Worm (Caenorhabditis elegans) whole organism, young adult: ENCODE measurements around the gene bath-3.

ENCODE experiments used
- F37B4.10 ChIP-seq: fragments of 200-800 bp; sonication (Bioruptor generic); IDR thresholded peaks from 2 replicates; pipeline ENCODE4 v1.3.6; 2022; ENCODE audit warnings: missing genetic modification characterization, missing compliant biosample characterization
- aptf-2 ChIP-seq: fragments of 200-800 bp; sonication (Bioruptor generic); conservative IDR thresholded peaks from 2 replicates; pipeline ENCODE4 v1.3.6; 2022; ENCODE audit warnings: missing genetic modification reagents, missing genetic modification characterization, missing compliant biosample characterization
- athp-1 ChIP-seq: sonication (generic microtip); optimal IDR thresholded peaks from 2 replicates; lab custom pipeline; 2017; ENCODE audit warnings: mild to moderate bottlenecking, missing genetic modification characterization, missing compliant biosample characterization
- ccch-3 ChIP-seq: fragments of 200-800 bp; sonication (Bioruptor generic); optimal IDR thresholded peaks from 2 replicates; lab custom pipeline; 2018; ENCODE audit warnings: mild to moderate bottlenecking, missing genetic modification characterization, missing compliant biosample characterization
- ceh-91 ChIP-seq: fragments of 200-800 bp; sonication (Bioruptor generic); IDR thresholded peaks from 2 replicates; pipeline ENCODE4 v1.3.6; 2022; ENCODE audit warnings: missing genetic modification reagents, missing genetic modification characterization, missing compliant biosample characterization
- die-1 ChIP-seq: sonication (generic microtip); optimal IDR thresholded peaks from 2 replicates; lab custom pipeline; 2016; ENCODE audit warnings: missing genotype, mild to moderate bottlenecking, missing genetic modification characterization, missing compliant biosample characterization
- ekl-4 ChIP-seq: fragments of 200-800 bp; sonication (Bioruptor generic); IDR thresholded peaks from 2 replicates; pipeline ENCODE4 v1.3.6; 2022; ENCODE audit warnings: missing genetic modification reagents, missing genetic modification characterization, missing compliant biosample characterization
- hrde-1 ChIP-seq: sonication (generic microtip); optimal IDR thresholded peaks from 2 replicates; lab custom pipeline; 2016; ENCODE audit warnings: missing genetic modification characterization, mild to moderate bottlenecking, missing compliant biosample characterization, moderate library complexity, missing genotype, missing genetic modification reagents, borderline replicate concordance
- lag-1 ChIP-seq: fragments of 200-800 bp; sonication (Bioruptor generic); IDR thresholded peaks from 2 replicates; pipeline ENCODE4 v1.3.6; 2022; ENCODE audit warnings: missing genetic modification reagents, missing genetic modification characterization, missing compliant biosample characterization
- let-526 ChIP-seq: fragments of 200-800 bp; sonication (Bioruptor generic); IDR thresholded peaks from 2 replicates; pipeline ENCODE4 v1.3.6; 2022; ENCODE audit warnings: missing genetic modification reagents, missing genetic modification characterization, missing compliant biosample characterization
- let-607 ChIP-seq, 2 experiments: fragments of 200-800 bp in 1 of 2; sonication (Bioruptor generic) in 1 of 2; sonication (generic microtip) in 1 of 2; optimal IDR thresholded peaks; 2 replicates each; lab custom pipeline; 2016 to 2018; ENCODE audit warnings: mild to moderate bottlenecking in 2 of 2, missing compliant biosample characterization in 2 of 2, missing genetic modification characterization in 2 of 2, moderate library complexity in 2 of 2, missing genotype in 1 of 2
- lin-40 ChIP-seq: sonication (generic microtip); optimal IDR thresholded peaks from 2 replicates; lab custom pipeline; 2016; ENCODE audit warnings: missing genetic modification characterization, mild to moderate bottlenecking, missing compliant biosample characterization, missing genotype, missing genetic modification reagents
- mcd-1 ChIP-seq: fragments of 200-800 bp; sonication (Bioruptor generic); IDR thresholded peaks from 2 replicates; pipeline ENCODE4 v1.3.6; 2022; ENCODE audit warnings: missing genetic modification reagents, missing genetic modification characterization, missing compliant biosample characterization
- nhr-80 ChIP-seq: sonication (generic microtip); optimal IDR thresholded peaks from 2 replicates; lab custom pipeline; 2016; ENCODE audit warnings: missing genetic modification characterization, missing compliant biosample characterization
- pbrm-1 ChIP-seq: fragments of 200-800 bp; sonication (Bioruptor generic); IDR thresholded peaks from 2 replicates; pipeline ENCODE4 v1.3.6; 2022; ENCODE audit warnings: missing genetic modification reagents, missing genetic modification characterization, missing compliant biosample characterization
- repo-1 ChIP-seq: sonication (generic microtip); optimal IDR thresholded peaks from 2 replicates; lab custom pipeline; 2017; ENCODE audit warnings: mild to moderate bottlenecking, missing genetic modification characterization, missing compliant biosample characterization
- unc-130 ChIP-seq: sonication (generic microtip); optimal IDR thresholded peaks from 2 replicates; lab custom pipeline; 2016; ENCODE audit warnings: missing genetic modification reagents, missing genetic modification characterization, missing compliant biosample characterization
- unc-62 ChIP-seq: fragments of 150-350 bp; optimal IDR thresholded peaks from 2 replicates; lab custom pipeline; 2014; ENCODE audit warnings: missing biosample characterization, missing genetic modification reagents, missing genetic modification characterization
- ztf-25 ChIP-seq: fragments of 200-800 bp; sonication (Bioruptor generic); IDR thresholded peaks from 2 replicates; pipeline ENCODE4 v1.3.6; 2022; ENCODE audit warnings: missing genetic modification reagents, missing genetic modification characterization, missing compliant biosample characterization

The bath-3 gene

DNA sequence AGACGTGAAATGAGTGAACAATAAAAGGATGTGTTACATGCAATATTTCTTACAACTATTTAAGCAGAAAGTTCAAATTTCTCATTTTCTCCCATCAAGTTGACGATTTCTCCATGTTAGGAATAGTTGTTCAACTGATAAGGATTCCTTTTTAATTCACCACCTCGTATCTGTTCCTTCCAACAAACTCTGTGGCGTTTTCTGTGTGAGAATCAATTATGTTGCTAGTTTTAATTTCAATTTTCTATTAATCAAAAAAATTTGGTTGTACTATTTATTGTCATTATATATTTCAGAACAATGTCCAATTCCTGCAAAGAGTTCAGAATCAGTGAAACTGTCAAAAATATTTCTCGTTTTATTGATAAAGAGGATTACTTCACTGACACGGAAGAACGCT is 41.3 kb downstream of the bath-3 start, which contains the start of gene math-44:
Gene math-44, plus strand, starts transcription at position 301 of the 400 bp plus-strand sequence.
- TF ChIP-seq hrde-1 (tag; lab: Kevin White, UChicago) (no peak), ztf-25 (GFP tag; lab: Robert Waterston, UW) (no peak), unc-62 (GFP tag; lab: Kevin White, UChicago) (no peak), nhr-80 (tag; lab: Kevin White, UChicago) (peak; percentile 4), ceh-91 (no peak), unc-130 (GFP tag; lab: Kevin White, UChicago) (no peak), aptf-2 (GFP tag; lab: Robert Waterston, UW) (no peak), pbrm-1 (GFP tag; lab: Robert Waterston, UW) (no peak)

DNA sequence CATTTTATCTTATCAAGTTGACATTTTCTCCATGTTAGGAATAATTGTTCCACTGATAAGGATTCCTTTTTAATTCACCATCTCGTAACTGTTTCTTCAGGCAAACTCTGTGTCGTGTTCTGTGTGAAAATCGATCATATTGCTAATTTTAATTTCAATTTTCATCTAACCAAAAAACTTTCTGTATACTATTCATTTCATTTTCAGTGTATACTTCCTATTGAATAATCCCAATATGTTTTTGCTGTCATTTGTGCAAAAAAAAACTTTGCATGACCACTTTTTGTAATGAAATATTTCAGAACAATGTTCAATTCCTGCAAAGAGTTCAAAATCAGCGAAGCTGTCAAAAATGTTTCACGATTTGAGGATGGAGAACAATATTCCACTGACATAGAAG is 43.3 kb downstream of the bath-3 start, which contains the start of gene Y16E11A.4:
Gene Y16E11A.4, plus strand, starts transcription at position 301 of the 400 bp plus-strand sequence.
- no peak for TF ChIP-seq let-607 (tag; optimal IDR thresholded peaks at IDR 0.05; lab: Kevin White, UChicago)
- no peak for TF ChIP-seq mcd-1 (GFP tag; lab: Robert Waterston, UW)
- no peak for TF ChIP-seq let-526 (GFP tag; lab: Robert Waterston, UW)
- TF ChIP-seq ekl-4 (GFP tag; lab: Robert Waterston, UW), result no peak
- no peak for TF ChIP-seq lin-40 (tag; lab: Kevin White, UChicago)
- no peak for TF ChIP-seq F37B4.10 (GFP tag; lab: Robert Waterston, UW)
- no peak for TF ChIP-seq ccch-3
- TF ChIP-seq lag-1 (GFP tag; lab: Robert Waterston, UW), result no peak
- TF ChIP-seq athp-1 (tag; lab: Kevin White, UChicago), result no peak
- TF ChIP-seq die-1 (tag; lab: Kevin White, UChicago), result no peak
- TF ChIP-seq repo-1 (tag; lab: Kevin White, UChicago), result no peak
- TF ChIP-seq, all 124 proteins: peak for 0
